Worm (Caenorhabditis elegans) whole organism, midembryonic: ENCODE results near the gene Y54G2A.38.

ENCODE experiments used
- T22C8.4 ChIP-seq: fragments of 200-800 bp; sonication (Bioruptor generic); IDR thresholded peaks from 2 replicates; pipeline ENCODE4 v1.3.6; 2022; ENCODE audit warnings: missing genetic modification characterization, missing compliant biosample characterization
- flt-1 ChIP-seq: fragments of 200-800 bp; sonication (Bioruptor generic); IDR thresholded peaks from 2 replicates; pipeline ENCODE4 v1.3.6; 2022; ENCODE audit warnings: missing genetic modification characterization, missing compliant biosample characterization
- tab-1 ChIP-seq: fragments of 200-800 bp; sonication (Bioruptor generic); IDR thresholded peaks from 2 replicates; pipeline ENCODE4 v1.3.6; 2022; ENCODE audit warnings: missing genetic modification characterization, missing compliant biosample characterization

- no peak for TF ChIP-seq T22C8.4 (GFP tag; lab: Robert Waterston, UW)
- no peak for TF ChIP-seq tab-1 (GFP tag; lab: Robert Waterston, UW)
- TF ChIP-seq flt-1 (GFP tag; lab: Robert Waterston, UW), result no peak
Measured at ce11 chrIV:2771692-2772091, 12.4 kb downstream of the Y54G2A.38 start, which contains the start of gene Y54G2A.11.
